ENCODE assay signal across 1 fruit fly cellular context in genomic region chr3L:11353002-11353401, dm6.
TF ChIP-seq lines count a peak whose summit lies in the region.

No protein-coding gene starts in this region.

TF ChIP-seq in whole organism, embryonic, 481 proteins besides CTCF, POLR2A, EP300 and RAD21 (continued from another document):
- TF ChIP-seq CG14860 (GFP tag; IDR thresholded peaks at IDR 0.05; lab: Robert Waterston, UW; ENCODE audit: partially characterized antibody) = no peak
- peak; percentile 20 for TF ChIP-seq CG4328 (GFP tag; optimal IDR thresholded peaks at IDR 0.05; lab: Kevin White, UChicago)
- TF ChIP-seq gt (GFP tag; IDR thresholded peaks at IDR 0.05; lab: Robert Waterston, UW) = no peak
- peak; percentile 51 for TF ChIP-seq HmgD (GFP tag; optimal IDR thresholded peaks at IDR 0.05; lab: Kevin White, UChicago)
- TF ChIP-seq al (GFP tag; IDR thresholded peaks at IDR 0.05; lab: Robert Waterston, UW) = peak; percentile 88
- TF ChIP-seq CG13287 (GFP tag; IDR thresholded peaks at IDR 0.05; lab: Robert Waterston, UW; ENCODE audit: partially characterized antibody) = no peak
- TF ChIP-seq CG9876 (GFP tag; optimal IDR thresholded peaks at IDR 0.05; lab: Kevin White, UChicago) = peak; percentile 75
- peak; percentile 73 for TF ChIP-seq emc (GFP tag; optimal IDR thresholded peaks at IDR 0.05; lab: Kevin White, UChicago)
- peak; percentile 86 for TF ChIP-seq bab2 (GFP tag; optimal IDR thresholded peaks at IDR 0.05; lab: Kevin White, UChicago)
- TF ChIP-seq crc (GFP tag; optimal IDR thresholded peaks at IDR 0.05; lab: Kevin White, UChicago) = peak; percentile 87
- peak; percentile 69 for TF ChIP-seq Max (GFP tag; optimal IDR thresholded peaks at IDR 0.05; lab: Kevin White, UChicago)
- peak; percentile 87 for TF ChIP-seq CG9727 (GFP tag; optimal IDR thresholded peaks at IDR 0.05; lab: Kevin White, UChicago)
- peak; percentile 89 for TF ChIP-seq CG7839 (tag; optimal IDR thresholded peaks at IDR 0.05; lab: Kevin White, UChicago)
- peak; percentile 81 for TF ChIP-seq ara (GFP tag; IDR thresholded peaks at IDR 0.05; lab: Robert Waterston, UW)
- no peak for TF ChIP-seq knrl (GFP tag; IDR thresholded peaks at IDR 0.05; lab: Robert Waterston, UW; ENCODE audit: partially characterized antibody)
- peak; percentile 76 for TF ChIP-seq CG17385 (GFP tag; optimal IDR thresholded peaks at IDR 0.05; lab: Kevin White, UChicago)
- TF ChIP-seq CG30431 (GFP tag; optimal IDR thresholded peaks at IDR 0.05; lab: Kevin White, UChicago) = peak; percentile 35
- peak; percentile 61 for TF ChIP-seq Oaz (GFP tag; IDR thresholded peaks at IDR 0.05; lab: Robert Waterston, UW)
- TF ChIP-seq CG12236 (GFP tag; optimal IDR thresholded peaks at IDR 0.05; lab: Kevin White, UChicago) = peak; percentile 70
- no peak for TF ChIP-seq usp (GFP tag; optimal IDR thresholded peaks at IDR 0.05; lab: Kevin White, UChicago)
- TF ChIP-seq Usf (GFP tag; optimal IDR thresholded peaks at IDR 0.05; lab: Kevin White, UChicago) = peak; percentile 78
- TF ChIP-seq wek (GFP tag; optimal IDR thresholded peaks at IDR 0.05; lab: Kevin White, UChicago) = peak; percentile 4
- TF ChIP-seq HLHmδ (GFP tag; optimal IDR thresholded peaks at IDR 0.05; lab: Kevin White, UChicago) = no peak
- TF ChIP-seq CG18262 (tag; optimal IDR thresholded peaks at IDR 0.05; lab: Kevin White, UChicago) = peak; percentile 67
- TF ChIP-seq pfk (GFP tag; optimal IDR thresholded peaks at IDR 0.05; lab: Kevin White, UChicago) = no peak
- TF ChIP-seq Dip2 (GFP tag; IDR thresholded peaks at IDR 0.05; lab: Robert Waterston, UW) = no peak
- TF ChIP-seq pho (GFP tag; optimal IDR thresholded peaks at IDR 0.05; lab: Kevin White, UChicago) = peak; percentile 95
- peak; percentile 72 for TF ChIP-seq mirr (GFP tag; optimal IDR thresholded peaks at IDR 0.05; lab: Kevin White, UChicago)
- peak; percentile 70 for TF ChIP-seq ftz-f1 (GFP tag; optimal IDR thresholded peaks at IDR 0.05; lab: Kevin White, UChicago)
- peak; percentile 47 for TF ChIP-seq twi (tag; optimal IDR thresholded peaks at IDR 0.05; lab: Kevin White, UChicago)
- TF ChIP-seq CG18619 (GFP tag; optimal IDR thresholded peaks at IDR 0.05; lab: Kevin White, UChicago) = peak; percentile 81
- TF ChIP-seq zen (tag; optimal IDR thresholded peaks at IDR 0.05; lab: Kevin White, UChicago) = peak; percentile 46
- TF ChIP-seq lola (GFP tag; optimal IDR thresholded peaks at IDR 0.05; lab: Kevin White, UChicago) = peak in 1 of 3 experiments; percentile 18
- peak; percentile 49; the same call in 1 of the 3 replicates for TF ChIP-seq H15 (GFP tag; IDR thresholded peaks at IDR 0.05; lab: Robert Waterston, UW)
- TF ChIP-seq ase (GFP tag; IDR thresholded peaks at IDR 0.05; lab: Robert Waterston, UW) = peak; percentile 65; the same call in 1 of the 3 replicates
- TF ChIP-seq pita (GFP tag; optimal IDR thresholded peaks at IDR 0.05; lab: Kevin White, UChicago) = no peak
- peak; percentile 36; the same call in 1 of the 2 replicates for TF ChIP-seq ap (GFP tag; IDR thresholded peaks at IDR 0.05; lab: Robert Waterston, UW)
